Fruit fly (Drosophila melanogaster) whole organism, embryonic: ENCODE measurements around the gene Rtca.
A peak's percentile ranks its signal among the peaks of the same experiment; 100 is the strongest.

ENCODE experiments used
- Atf-2 ChIP-seq: fragments of 200-800 bp; sonication (Bioruptor generic); optimal IDR thresholded peaks from 2 replicates; lab custom pipeline; 2016; ENCODE audit warnings: missing biosample characterization, missing genetic modification characterization
- Atf3 ChIP-seq: fragments of 200-800 bp; sonication (Bioruptor generic); optimal IDR thresholded peaks from 3 replicates; lab custom pipeline; 2016; ENCODE audit warnings: missing biosample characterization, missing genetic modification characterization
- Bdp1 ChIP-seq: fragments of 200-800 bp; sonication (Bioruptor generic); optimal IDR thresholded peaks from 3 replicates; lab custom pipeline; 2016; ENCODE audit warnings: missing biosample characterization, missing genetic modification characterization
- CG10321 ChIP-seq: fragments of 200-800 bp; sonication (Bioruptor generic); IDR thresholded peaks from 2 replicates; pipeline ENCODE4 v1.3.6; 2022; ENCODE audit warnings: missing biosample characterization, missing genetic modification characterization
- CG10979 ChIP-seq: fragments of 200-800 bp; sonication (Bioruptor generic); optimal IDR thresholded peaks from 2 replicates; lab custom pipeline; 2018; ENCODE audit warnings: missing biosample characterization, mild to moderate bottlenecking, missing genetic modification characterization, moderate library complexity
- CG11456 ChIP-seq: fragments of 200-800 bp; sonication (Bioruptor generic); IDR thresholded peaks from 3 replicates; pipeline ENCODE4 v1.3.6; 2022; ENCODE audit warnings: missing biosample characterization, missing genetic modification characterization
- CG12744 ChIP-seq: fragments of 200-800 bp; sonication (Bioruptor generic); optimal IDR thresholded peaks from 2 replicates; lab custom pipeline; 2016; ENCODE audit warnings: missing biosample characterization, missing genetic modification characterization
- CG16813 ChIP-seq: fragments of 200-800 bp; sonication (Bioruptor generic); IDR thresholded peaks from 3 replicates; pipeline ENCODE4 v1.3.6; 2022; ENCODE audit warnings: missing biosample characterization, missing genetic modification characterization; ENCODE audit not compliant: partially characterized antibody
- CG16863 ChIP-seq: fragments of 200-800 bp; sonication (Bioruptor generic); optimal IDR thresholded peaks from 3 replicates; lab custom pipeline; 2016; ENCODE audit warnings: missing biosample characterization, missing genetic modification characterization
- CG17568 ChIP-seq: fragments of 200-800 bp; sonication (Bioruptor generic); optimal IDR thresholded peaks from 2 replicates; lab custom pipeline; 2018; ENCODE audit warnings: missing biosample characterization, mild to moderate bottlenecking, missing genetic modification characterization, moderate library complexity
- CG2202 ChIP-seq: fragments of 200-800 bp; sonication (Bioruptor generic); optimal IDR thresholded peaks from 2 replicates; lab custom pipeline; 2018; ENCODE audit warnings: missing biosample characterization, mild to moderate bottlenecking, missing genetic modification characterization
- CG31365 ChIP-seq: fragments of 200-800 bp; sonication (Bioruptor generic); optimal IDR thresholded peaks from 2 replicates; lab custom pipeline; 2018; ENCODE audit warnings: missing biosample characterization, mild to moderate bottlenecking, missing genetic modification characterization
- CG3407 ChIP-seq: fragments of 200-800 bp; sonication (Bioruptor generic); optimal IDR thresholded peaks from 2 replicates; lab custom pipeline; 2018; ENCODE audit warnings: missing biosample characterization, mild to moderate bottlenecking, missing genetic modification characterization
- CG34376 ChIP-seq: fragments of 200-800 bp; sonication (Bioruptor generic); optimal IDR thresholded peaks from 2 replicates; lab custom pipeline; 2018; ENCODE audit warnings: missing biosample characterization, mild to moderate bottlenecking, missing genetic modification characterization
- CG34422 ChIP-seq: fragments of 200-800 bp; sonication (Bioruptor generic); IDR thresholded peaks from 3 replicates; pipeline ENCODE4 v1.3.6; 2022; ENCODE audit warnings: missing biosample characterization, missing genetic modification characterization
- CG4360 ChIP-seq: fragments of 200-800 bp; sonication (Bioruptor generic); IDR thresholded peaks from 2 replicates; pipeline ENCODE4 v1.3.6; 2022; ENCODE audit warnings: missing biosample characterization, missing genetic modification characterization
- CG4404 ChIP-seq: fragments of 200-800 bp; sonication (Bioruptor generic); IDR thresholded peaks from 2 replicates; pipeline ENCODE4 v1.3.6; 2022; ENCODE audit warnings: missing biosample characterization, missing genetic modification characterization
- CG8944 ChIP-seq: fragments of 200-800 bp; sonication (Bioruptor generic); optimal IDR thresholded peaks from 3 replicates; lab custom pipeline; 2016; ENCODE audit warnings: missing biosample characterization, missing genetic modification characterization
- D ChIP-seq, 2 experiments: fragments of 200-800 bp in 1 of 2; fragments of >200 bp in 1 of 2; sonication (Bioruptor generic) in 1 of 2; optimal IDR thresholded peaks; 2 replicates in 1 of 2; 3 replicates in 1 of 2; lab custom pipeline; 2017; ENCODE audit warnings: mild to moderate bottlenecking in 1 of 2, missing biosample characterization in 1 of 2, missing genetic modification characterization in 1 of 2, missing genetic modification reagents in 1 of 2
- Dp ChIP-seq: fragments of 200-800 bp; sonication (Bioruptor generic); optimal IDR thresholded peaks from 2 replicates; lab custom pipeline; 2018; ENCODE audit warnings: missing biosample characterization, mild to moderate bottlenecking, missing genetic modification characterization, moderate library complexity
- Eip74EF ChIP-seq, 2 experiments: fragments of 200-800 bp in 1 of 2; fragments of >200 bp in 1 of 2; sonication (Bioruptor generic) in 1 of 2; optimal IDR thresholded peaks; 2 replicates each; lab custom pipeline; 2017 to 2019; ENCODE audit warnings: missing biosample characterization in 2 of 2, missing genetic modification characterization in 2 of 2, mild to moderate bottlenecking in 1 of 2, moderate library complexity in 1 of 2
- GATAe ChIP-seq: fragments of 200-800 bp; sonication (Bioruptor generic); conservative IDR thresholded peaks from 2 replicates; pipeline ENCODE4 v1.3.6; 2022; ENCODE audit warnings: missing biosample characterization, missing genetic modification characterization
- H15 ChIP-seq: fragments of 200-800 bp; sonication (Bioruptor generic); IDR thresholded peaks from 3 replicates; pipeline ENCODE4 v1.3.6; 2022; ENCODE audit warnings: missing biosample characterization, missing genetic modification characterization
- HmgD ChIP-seq: fragments of 200-800 bp; sonication (Bioruptor generic); optimal IDR thresholded peaks from 3 replicates; lab custom pipeline; 2016; ENCODE audit warnings: missing biosample characterization, missing genetic modification characterization
- Jarid2 ChIP-seq: fragments of 200-800 bp; sonication (Bioruptor generic); optimal IDR thresholded peaks from 3 replicates; lab custom pipeline; 2017; ENCODE audit warnings: mild to moderate bottlenecking, missing biosample characterization, missing genetic modification reagents, missing genetic modification characterization
- Kr ChIP-seq: fragments of 200-800 bp; sonication (Bioruptor generic); optimal IDR thresholded peaks from 2 replicates; lab custom pipeline; 2017; ENCODE audit warnings: missing biosample characterization, mild to moderate bottlenecking, missing genetic modification characterization
- Optix ChIP-seq: fragments of 200-800 bp; sonication (Bioruptor generic); IDR thresholded peaks from 3 replicates; pipeline ENCODE4 v1.3.6; 2022; ENCODE audit warnings: missing biosample characterization, missing genetic modification characterization
- Poxn ChIP-seq: fragments of 200-800 bp; sonication (Bioruptor generic); IDR thresholded peaks from 2 replicates; pipeline ENCODE4 v1.3.6; 2022; ENCODE audit warnings: missing biosample characterization, missing genetic modification characterization
- Sox100B ChIP-seq: fragments of 200-800 bp; sonication (Bioruptor generic); optimal IDR thresholded peaks from 3 replicates; lab custom pipeline; 2018; ENCODE audit warnings: missing biosample characterization, mild to moderate bottlenecking, missing genetic modification characterization
- aop ChIP-seq: fragments of 200-800 bp; sonication (Bioruptor generic); IDR thresholded peaks from 2 replicates; pipeline ENCODE4 v1.3.6; 2022; ENCODE audit warnings: missing biosample characterization, missing genetic modification characterization
- az2 ChIP-seq: fragments of 200-800 bp; sonication (Bioruptor generic); optimal IDR thresholded peaks from 3 replicates; lab custom pipeline; 2016; ENCODE audit warnings: missing biosample characterization, missing genetic modification characterization
- bowl ChIP-seq: fragments of 200-800 bp; sonication (Bioruptor generic); IDR thresholded peaks from 2 replicates; pipeline ENCODE4 v1.3.6; 2022; ENCODE audit warnings: missing biosample characterization, missing genetic modification characterization
- br ChIP-seq: fragments of >200 bp; optimal IDR thresholded peaks from 2 replicates; lab custom pipeline; 2017
- dati ChIP-seq: fragments of 200-800 bp; sonication (Bioruptor generic); IDR thresholded peaks from 2 replicates; pipeline ENCODE4 v1.3.6; 2022; ENCODE audit warnings: missing biosample characterization, missing genetic modification characterization
- esg ChIP-seq: fragments of 200-800 bp; sonication (Bioruptor generic); conservative IDR thresholded peaks from 2 replicates; pipeline ENCODE4 v1.3.6; 2022; ENCODE audit warnings: missing biosample characterization, missing genetic modification characterization
- ewg ChIP-seq: fragments of 200-800 bp; sonication (Bioruptor generic); optimal IDR thresholded peaks from 3 replicates; lab custom pipeline; 2017; ENCODE audit warnings: mild to moderate bottlenecking, missing biosample characterization, missing genetic modification reagents, missing genetic modification characterization
- fd3F ChIP-seq: fragments of 200-800 bp; sonication (Bioruptor generic); optimal IDR thresholded peaks from 2 replicates; lab custom pipeline; 2018; ENCODE audit warnings: missing biosample characterization, mild to moderate bottlenecking, missing genetic modification characterization, moderate library complexity
- gcm2 ChIP-seq: fragments of 200-800 bp; sonication (Bioruptor generic); optimal IDR thresholded peaks from 2 replicates; lab custom pipeline; 2016; ENCODE audit warnings: missing biosample characterization, missing genetic modification characterization
- gfzf ChIP-seq: fragments of 200-800 bp; sonication (Bioruptor generic); optimal IDR thresholded peaks from 2 replicates; lab custom pipeline; 2016; ENCODE audit warnings: missing biosample characterization, mild to moderate bottlenecking, missing genetic modification characterization, moderate library complexity
- h ChIP-seq: fragments of >200 bp; optimal IDR thresholded peaks from 2 replicates; lab custom pipeline; 2017
- insv ChIP-seq, 2 experiments: fragments of 200-800 bp; sonication (Bioruptor generic); optimal IDR thresholded peaks; 3 replicates each; lab custom pipeline; 2016 to 2018; ENCODE audit warnings: missing biosample characterization in 2 of 2, missing genetic modification characterization in 2 of 2
- lilli ChIP-seq: fragments of 200-800 bp; sonication (Bioruptor generic); optimal IDR thresholded peaks from 3 replicates; lab custom pipeline; 2016; ENCODE audit warnings: missing biosample characterization, missing genetic modification characterization
- nom ChIP-seq: fragments of 200-800 bp; sonication (Bioruptor generic); optimal IDR thresholded peaks from 2 replicates; lab custom pipeline; 2017; ENCODE audit warnings: missing biosample characterization, missing genetic modification characterization, mild to moderate bottlenecking, moderate library complexity, missing genetic modification reagents
- onecut ChIP-seq: fragments of 200-800 bp; sonication (Bioruptor generic); IDR thresholded peaks from 2 replicates; pipeline ENCODE4 v1.3.6; 2022; ENCODE audit warnings: missing biosample characterization, missing genetic modification characterization
- pfk ChIP-seq: fragments of 200-800 bp; sonication (Bioruptor generic); optimal IDR thresholded peaks from 2 replicates; lab custom pipeline; 2018; ENCODE audit warnings: missing biosample characterization, mild to moderate bottlenecking, missing genetic modification characterization, moderate library complexity
- pros ChIP-seq: fragments of 200-800 bp; sonication (Bioruptor generic); optimal IDR thresholded peaks from 3 replicates; lab custom pipeline; 2019; ENCODE audit warnings: missing biosample characterization, mild to moderate bottlenecking, missing genetic modification characterization, moderate library complexity
- tll ChIP-seq, 2 experiments: fragments of 200-800 bp in 1 of 2; fragments of >200 bp in 1 of 2; sonication (Bioruptor generic) in 1 of 2; optimal IDR thresholded peaks; 2 replicates each; lab custom pipeline; 2017 to 2019; ENCODE audit warnings: missing biosample characterization in 2 of 2, missing genetic modification characterization in 2 of 2, mild to moderate bottlenecking in 1 of 2, moderate library complexity in 1 of 2
- trh ChIP-seq: fragments of 200-800 bp; sonication (Bioruptor generic); optimal IDR thresholded peaks from 2 replicates; lab custom pipeline; 2016; ENCODE audit warnings: missing biosample characterization, missing genetic modification characterization
- wdn ChIP-seq: fragments of 200-800 bp; sonication (Bioruptor generic); IDR thresholded peaks from 2 replicates; pipeline ENCODE4 v1.3.6; 2022; ENCODE audit warnings: missing biosample characterization, missing genetic modification characterization

Gene Rtca

dm6 chrX:2123965-2124688 lies 51.9 kb downstream of the Rtca start (continued):
- TF ChIP-seq esg (peak; percentile 91), nom (peak; percentile 90), CG31365 (tag; lab: Kevin White, UChicago) (peak; percentile 61), D (optimal IDR thresholded peaks at IDR 0.05; lab: Kevin White, UChicago) (no peak), D (GFP tag; optimal IDR thresholded peaks at IDR 0.05; lab: Kevin White, UChicago) (peak; percentile 99), CG10321 (peak; percentile 59; the same call in 1 of the 2 replicates), Sox100B (GFP tag; lab: Kevin White, UChicago) (peak; percentile 100), fd3F (GFP tag; lab: Kevin White, UChicago) (peak; percentile 94), insv (GFP tag; optimal IDR thresholded peaks at IDR 0.05; lab: Kevin White, UChicago) (peak in 1 of 2 experiments; percentile 86), Optix (GFP tag; lab: Robert Waterston, UW) (peak; percentile 93), CG16863 (peak; percentile 84), Atf-2 (GFP tag; lab: Kevin White, UChicago) (peak; percentile 80), pros (peak; percentile 27), CG16813 (GFP tag; lab: Robert Waterston, UW) (peak; percentile 37), onecut (peak; percentile 75), wdn (GFP tag; lab: Robert Waterston, UW) (peak; percentile 83), CG8944 (peak; percentile 82), tll (GFP tag; optimal IDR thresholded peaks at IDR 0.05; lab: Kevin White, UChicago) (peak in 1 of 2 experiments; percentile 22), pfk (GFP tag; lab: Kevin White, UChicago) (peak; percentile 94), Poxn (GFP tag; lab: Robert Waterston, UW) (peak; percentile 78), CG34376 (GFP tag; lab: Kevin White, UChicago) (no peak), CG34422 (GFP tag; lab: Robert Waterston, UW) (peak; percentile 89; the same call in 2 of the 3 replicates), aop (GFP tag; lab: Robert Waterston, UW) (no peak; the same call in none of the 2 replicates), CG4360 (GFP tag; lab: Robert Waterston, UW) (peak; percentile 77), gcm2 (GFP tag; lab: Kevin White, UChicago) (peak; percentile 69), bowl (peak; percentile 67; the same call in 1 of the 2 replicates), Jarid2 (peak; percentile 83), Atf3 (GFP tag; lab: Kevin White, UChicago) (peak; percentile 80), GATAe (GFP tag; lab: Robert Waterston, UW) (0 out of 2 replicates have a peak, but pooled peaks have one; percentile 13), CG17568 (peak; percentile 82), Eip74EF (GFP tag; optimal IDR thresholded peaks at IDR 0.05; lab: Kevin White, UChicago) (peak in 1 of 2 experiments; percentile 95), h (lab: Kevin White, UChicago) (no peak), az2 (peak; percentile 94), Dp (GFP tag; lab: Kevin White, UChicago) (peak; percentile 4), CG3407 (GFP tag; lab: Kevin White, UChicago) (peak; percentile 94), Bdp1 (peak; percentile 60), CG10979 (tag; lab: Kevin White, UChicago) (peak; percentile 99), CG11456 (GFP tag; lab: Robert Waterston, UW) (peak; percentile 93), gfzf (no peak), H15 (peak; percentile 90), HmgD (GFP tag; lab: Kevin White, UChicago) (no peak), Kr (GFP tag; lab: Kevin White, UChicago) (peak; percentile 90), br (lab: Kevin White, UChicago) (no peak), ewg (peak; percentile 94), CG4404 (peak; percentile 95), lilli (GFP tag; lab: Kevin White, UChicago) (peak; percentile 84), dati (GFP tag; lab: Robert Waterston, UW) (peak; percentile 60), CG12744 (peak; percentile 22), trh (peak; percentile 86), CG2202 (peak; percentile 95)
